Fruit fly (Drosophila melanogaster): ENCODE data around the gene RabX6.

Gene RabX6

dm6 chr3L:703160-703793 lies 13.0 kb downstream of the RabX6 start:
- no peak for TF ChIP-seq h (optimal IDR thresholded peaks at IDR 0.05)
- no peak for TF ChIP-seq ttk (optimal IDR thresholded peaks at IDR 0.05)
- TF ChIP-seq insv (optimal IDR thresholded peaks at IDR 0.05), result no peak
- TF ChIP-seq psq (optimal IDR thresholded peaks at IDR 0.05), result no peak
- no peak for TF ChIP-seq Myc (optimal IDR thresholded peaks at IDR 0.05)
- TF ChIP-seq Sin3A (optimal IDR thresholded peaks at IDR 0.05), result no peak

DNA sequence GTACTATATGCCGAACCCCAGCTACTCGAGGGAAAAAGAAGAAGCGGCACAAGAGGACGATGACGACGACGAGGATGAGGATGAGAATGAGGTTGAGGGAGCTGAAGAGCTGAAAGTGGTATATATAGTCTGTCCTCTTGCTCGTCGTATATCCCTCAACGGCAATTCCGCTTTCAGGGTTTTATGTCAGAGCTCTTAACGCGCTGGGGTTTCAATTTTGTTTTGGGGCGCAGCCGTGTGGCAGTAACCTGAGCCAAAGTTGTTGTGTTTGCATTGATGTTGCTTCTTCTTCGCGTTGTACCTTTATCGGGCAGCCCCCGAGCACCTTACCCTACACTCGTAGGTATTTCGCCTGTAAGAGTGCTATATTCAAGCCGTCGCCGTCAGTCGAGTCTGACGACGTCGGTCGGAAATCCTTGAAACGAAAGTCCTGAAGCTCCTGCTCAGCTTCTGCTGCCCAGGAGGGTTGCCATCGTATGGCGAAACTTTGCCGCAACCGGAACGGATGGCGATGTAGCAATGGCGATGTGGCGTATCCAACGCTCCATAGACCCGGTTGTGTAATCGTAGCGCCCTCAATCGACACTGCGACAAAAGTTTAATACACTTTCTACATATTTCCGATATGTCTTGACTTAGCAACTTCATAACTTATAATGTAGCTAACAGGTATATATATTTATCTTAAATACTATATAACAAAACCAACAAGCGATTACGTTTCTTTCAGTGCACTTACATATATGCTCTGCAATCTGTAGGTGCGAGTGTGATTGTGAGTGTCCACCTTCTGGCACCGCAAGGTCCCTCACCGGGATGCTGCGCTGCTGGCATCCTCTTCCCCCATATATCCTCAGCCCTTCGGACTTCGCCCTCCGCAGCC lies 14.6 kb downstream of the RabX6 start:
- TF ChIP-seq h (optimal IDR thresholded peaks at IDR 0.05), result no peak
- no peak for TF ChIP-seq Sin3A (optimal IDR thresholded peaks at IDR 0.05)
- no peak for TF ChIP-seq psq (optimal IDR thresholded peaks at IDR 0.05)
- TF ChIP-seq ttk (optimal IDR thresholded peaks at IDR 0.05), result no peak
- no peak for TF ChIP-seq insv (optimal IDR thresholded peaks at IDR 0.05)

dm6 chr3L:707992-708489 lies 17.7 kb downstream of the RabX6 start, which contains the start of gene CG13895:
Gene CG13895 (minus strand): TSS chr3L:708205.
- TF ChIP-seq Myc (optimal IDR thresholded peaks at IDR 0.05), result no peak
- TF ChIP-seq h (optimal IDR thresholded peaks at IDR 0.05), result no peak
- TF ChIP-seq ttk (optimal IDR thresholded peaks at IDR 0.05), result no peak
- TF ChIP-seq insv (optimal IDR thresholded peaks at IDR 0.05), result no peak
- TF ChIP-seq psq (optimal IDR thresholded peaks at IDR 0.05), result no peak
- no peak for TF ChIP-seq Sin3A (optimal IDR thresholded peaks at IDR 0.05)

DNA sequence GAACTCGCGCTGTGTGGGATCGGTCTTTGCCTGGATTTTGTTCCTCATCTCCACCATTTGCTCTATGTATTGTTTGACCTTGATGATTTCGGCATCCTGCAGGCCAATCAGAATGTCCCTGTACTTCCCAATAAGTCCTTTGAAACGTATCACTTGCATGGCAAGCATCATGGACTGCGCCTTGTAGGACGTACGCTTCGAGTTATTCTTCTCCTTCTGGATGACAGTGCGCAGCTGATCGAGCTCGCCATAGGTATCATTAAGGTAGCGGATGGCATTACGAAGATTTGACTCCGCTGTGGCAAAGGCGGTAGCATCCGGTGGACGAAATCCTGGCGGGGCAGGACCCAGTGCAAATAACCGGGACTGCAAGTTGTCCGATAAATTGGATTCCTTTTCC lies 19.6 kb downstream of the RabX6 start:
- TF ChIP-seq ttk (optimal IDR thresholded peaks at IDR 0.05) (no peak), h (optimal IDR thresholded peaks at IDR 0.05) (no peak), Sin3A (optimal IDR thresholded peaks at IDR 0.05) (no peak), psq (optimal IDR thresholded peaks at IDR 0.05) (no peak), insv (optimal IDR thresholded peaks at IDR 0.05) (no peak), Myc (optimal IDR thresholded peaks at IDR 0.05) (no peak)

- no peak for TF ChIP-seq psq (optimal IDR thresholded peaks at IDR 0.05)
- no peak for TF ChIP-seq h (optimal IDR thresholded peaks at IDR 0.05)
- TF ChIP-seq insv (optimal IDR thresholded peaks at IDR 0.05), result no peak
- no peak for TF ChIP-seq ttk (optimal IDR thresholded peaks at IDR 0.05)
- no peak for TF ChIP-seq Sin3A (optimal IDR thresholded peaks at IDR 0.05)
- TF ChIP-seq Myc (optimal IDR thresholded peaks at IDR 0.05), result no peak
Observed at dm6 chr3L:710345-710822, 20.1 kb downstream of the RabX6 start, which contains the start of gene CkIIalpha-i3. Gene CkIIalpha-i3 (minus strand): TSS chr3L:710607.

DNA sequence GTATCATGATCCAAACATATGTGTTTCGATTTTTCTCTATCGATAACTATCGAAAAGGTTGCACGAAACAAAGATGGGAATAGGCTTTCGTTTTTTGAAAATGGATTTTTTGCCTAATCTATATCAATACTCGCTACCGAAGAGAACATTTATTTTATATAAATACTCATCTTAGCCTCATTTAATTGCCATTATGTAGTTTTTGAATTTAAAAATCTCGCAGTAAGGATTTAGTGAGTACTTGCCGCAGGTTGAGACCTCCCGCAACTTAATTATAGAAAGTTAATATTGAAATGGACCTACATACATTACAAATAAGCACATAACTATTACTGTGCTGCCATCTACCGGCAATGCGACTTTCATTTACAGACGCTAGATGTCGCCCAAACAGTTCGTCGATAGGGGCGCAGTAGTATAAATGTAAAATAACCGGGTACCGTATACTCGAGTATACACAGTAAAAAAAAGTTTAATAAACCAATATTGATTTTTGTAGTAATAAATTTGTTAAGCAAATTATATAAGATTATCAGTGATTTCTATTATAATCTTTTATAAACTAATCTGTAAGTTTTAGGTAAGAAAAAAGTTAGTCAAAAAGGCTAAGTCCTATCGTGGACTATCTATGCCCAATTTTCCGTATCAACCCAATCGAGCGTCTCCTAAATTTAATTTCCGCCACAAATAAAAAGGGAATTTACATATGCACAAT lies 21.7 kb downstream of the RabX6 start, which contains the start of gene CG13896:
Gene CG13896 (minus strand): TSS at position 12 of the 715 bp plus-strand sequence.
- TF ChIP-seq h (optimal IDR thresholded peaks at IDR 0.05), result no peak
- TF ChIP-seq Myc (optimal IDR thresholded peaks at IDR 0.05), result no peak
- TF ChIP-seq ttk (optimal IDR thresholded peaks at IDR 0.05), result no peak
- no peak for TF ChIP-seq insv (optimal IDR thresholded peaks at IDR 0.05)
- TF ChIP-seq psq (optimal IDR thresholded peaks at IDR 0.05), result no peak
- no peak for TF ChIP-seq Sin3A (optimal IDR thresholded peaks at IDR 0.05)

- no peak for TF ChIP-seq Sin3A (optimal IDR thresholded peaks at IDR 0.05)
- no peak for TF ChIP-seq insv (optimal IDR thresholded peaks at IDR 0.05)
- TF ChIP-seq Myc (optimal IDR thresholded peaks at IDR 0.05), result no peak
- no peak for TF ChIP-seq psq (optimal IDR thresholded peaks at IDR 0.05)
- TF ChIP-seq h (optimal IDR thresholded peaks at IDR 0.05), result no peak
- TF ChIP-seq ttk (optimal IDR thresholded peaks at IDR 0.05), result no peak
Observed at dm6 chr3L:716078-716477, 25.8 kb downstream of the RabX6 start.

dm6 chr3L:718378-718777 lies 28.1 kb downstream of the RabX6 start:
- no peak for TF ChIP-seq Myc (optimal IDR thresholded peaks at IDR 0.05)
- TF ChIP-seq psq (optimal IDR thresholded peaks at IDR 0.05), result no peak
- TF ChIP-seq insv (optimal IDR thresholded peaks at IDR 0.05), result no peak
- no peak for TF ChIP-seq h (optimal IDR thresholded peaks at IDR 0.05)
- no peak for TF ChIP-seq ttk (optimal IDR thresholded peaks at IDR 0.05)
- TF ChIP-seq Sin3A (optimal IDR thresholded peaks at IDR 0.05), result no peak

- TF ChIP-seq Sin3A (optimal IDR thresholded peaks at IDR 0.05) (no peak), Myc (optimal IDR thresholded peaks at IDR 0.05) (no peak), ttk (optimal IDR thresholded peaks at IDR 0.05) (no peak), h (optimal IDR thresholded peaks at IDR 0.05) (no peak), psq (optimal IDR thresholded peaks at IDR 0.05) (no peak), insv (optimal IDR thresholded peaks at IDR 0.05) (no peak)
Observed at dm6 chr3L:721026-721425, 30.7 kb downstream of the RabX6 start.

DNA sequence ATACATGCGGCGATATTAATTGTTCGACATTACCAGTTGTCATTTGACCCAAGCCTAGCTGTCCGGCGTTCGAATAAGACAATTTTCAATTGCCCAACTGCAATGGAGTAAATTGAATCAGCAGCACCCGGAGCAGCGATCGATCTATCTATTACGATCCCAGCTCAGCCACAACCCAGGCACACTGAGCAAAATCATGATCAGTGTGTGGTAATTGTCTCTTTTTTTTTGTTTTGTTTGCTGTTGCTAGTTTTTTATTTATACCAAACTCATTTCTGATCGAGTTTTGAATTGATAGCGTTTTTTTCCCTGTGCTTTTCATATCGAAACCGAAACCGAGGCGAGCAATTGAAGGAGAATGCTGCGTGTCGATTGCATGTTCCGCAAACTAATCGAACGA lies 31.5 kb downstream of the RabX6 start:
- TF ChIP-seq insv (optimal IDR thresholded peaks at IDR 0.05), result no peak
- TF ChIP-seq h (optimal IDR thresholded peaks at IDR 0.05), result no peak
- no peak for TF ChIP-seq psq (optimal IDR thresholded peaks at IDR 0.05)
- no peak for TF ChIP-seq Sin3A (optimal IDR thresholded peaks at IDR 0.05)
- no peak for TF ChIP-seq ttk (optimal IDR thresholded peaks at IDR 0.05)

DNA sequence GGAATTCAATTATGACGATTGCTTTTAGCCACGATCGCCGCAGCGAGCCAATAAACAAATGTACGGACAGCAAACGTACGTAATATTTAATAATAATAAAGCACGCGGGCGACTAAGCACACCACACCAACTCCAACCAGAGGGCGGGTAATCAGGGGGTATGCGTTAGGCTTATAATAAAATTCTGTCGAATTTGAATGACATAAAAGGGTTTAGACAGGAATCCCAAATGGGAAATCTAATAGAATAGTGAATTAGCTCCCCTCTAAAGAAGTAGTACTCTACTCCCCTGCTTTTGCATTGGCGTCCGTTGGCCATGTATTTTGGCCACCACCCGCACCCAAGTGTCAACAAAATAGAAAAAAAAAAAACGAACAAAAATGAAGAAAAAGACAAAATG lies 32.1 kb downstream of the RabX6 start:
- no peak for TF ChIP-seq psq (optimal IDR thresholded peaks at IDR 0.05)
- TF ChIP-seq ttk (optimal IDR thresholded peaks at IDR 0.05), result no peak
- TF ChIP-seq Myc (optimal IDR thresholded peaks at IDR 0.05), result no peak
- no peak for TF ChIP-seq h (optimal IDR thresholded peaks at IDR 0.05)
- TF ChIP-seq Sin3A (optimal IDR thresholded peaks at IDR 0.05), result no peak
- TF ChIP-seq insv (optimal IDR thresholded peaks at IDR 0.05), result no peak
